Worm (Caenorhabditis elegans): ENCODE measurements around the gene Y43F8B.24.

DNA sequence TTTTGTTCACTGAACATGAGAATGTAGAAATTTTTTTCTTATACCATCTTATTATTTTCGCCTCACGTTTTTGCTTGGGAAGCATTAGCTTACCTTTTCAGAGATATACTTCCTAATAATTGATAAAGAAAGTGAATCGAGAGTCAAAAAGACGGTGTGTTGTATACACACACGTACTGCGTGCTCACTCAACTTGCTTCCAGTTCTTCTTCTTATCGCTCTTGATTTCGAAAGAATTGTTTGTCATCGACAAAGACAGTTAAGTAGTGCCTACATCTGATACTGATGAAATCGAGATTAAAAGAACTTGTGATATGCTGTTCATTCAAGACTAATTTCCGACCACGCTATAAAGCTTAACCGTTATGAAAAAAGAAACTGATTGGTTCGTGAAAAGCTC, 46.6 kb upstream of the Y43F8B.24 start, which contains the start of gene C25F9.5:
- TF ChIP-seq ztf-11 (tag; optimal IDR thresholded peaks at IDR 0.05) = no peak
- TF ChIP-seq elt-3 (tag; optimal IDR thresholded peaks at IDR 0.05) = no peak
- TF ChIP-seq ama-1 (optimal IDR thresholded peaks at IDR 0.05) = no peak
- TF ChIP-seq zag-1 (tag; optimal IDR thresholded peaks at IDR 0.05) = no peak
- TF ChIP-seq nhr-12 (tag; optimal IDR thresholded peaks at IDR 0.05) = no peak
- no peak for TF ChIP-seq nhr-237 (tag; optimal IDR thresholded peaks at IDR 0.05)
- TF ChIP-seq lsy-2 (tag; optimal IDR thresholded peaks at IDR 0.05) = no peak
- TF ChIP-seq ceh-16 (tag; optimal IDR thresholded peaks at IDR 0.05) = no peak
- TF ChIP-seq unc-39 (tag; optimal IDR thresholded peaks at IDR 0.05) = no peak
